Fruit fly (Drosophila melanogaster) Kc167 (cell line): Measurements from ENCODE around the gene CG3702.

Experiments
- Myc ChIP-seq: fragments of >200 bp; optimal IDR thresholded peaks from 2 replicates; lab custom pipeline; 2017; ENCODE audit warnings: missing external identifiers
- Sin3A ChIP-seq: fragments of >200 bp; optimal IDR thresholded peaks from 2 replicates; lab custom pipeline; 2018; ENCODE audit warnings: missing external identifiers
- h ChIP-seq: fragments of >200 bp; optimal IDR thresholded peaks from 3 replicates; lab custom pipeline; 2018; ENCODE audit warnings: missing external identifiers
- insv ChIP-seq: fragments of >200 bp; optimal IDR thresholded peaks from 3 replicates; lab custom pipeline; 2018; ENCODE audit warnings: missing external identifiers
- psq ChIP-seq: fragments of >200 bp; optimal IDR thresholded peaks from 2 replicates; lab custom pipeline; 2017; ENCODE audit warnings: missing external identifiers
- ttk ChIP-seq: sonication (Bioruptor generic); optimal IDR thresholded peaks from 2 replicates; lab custom pipeline; 2017; ENCODE audit warnings: missing external identifiers

CG3702 gene

DNA sequence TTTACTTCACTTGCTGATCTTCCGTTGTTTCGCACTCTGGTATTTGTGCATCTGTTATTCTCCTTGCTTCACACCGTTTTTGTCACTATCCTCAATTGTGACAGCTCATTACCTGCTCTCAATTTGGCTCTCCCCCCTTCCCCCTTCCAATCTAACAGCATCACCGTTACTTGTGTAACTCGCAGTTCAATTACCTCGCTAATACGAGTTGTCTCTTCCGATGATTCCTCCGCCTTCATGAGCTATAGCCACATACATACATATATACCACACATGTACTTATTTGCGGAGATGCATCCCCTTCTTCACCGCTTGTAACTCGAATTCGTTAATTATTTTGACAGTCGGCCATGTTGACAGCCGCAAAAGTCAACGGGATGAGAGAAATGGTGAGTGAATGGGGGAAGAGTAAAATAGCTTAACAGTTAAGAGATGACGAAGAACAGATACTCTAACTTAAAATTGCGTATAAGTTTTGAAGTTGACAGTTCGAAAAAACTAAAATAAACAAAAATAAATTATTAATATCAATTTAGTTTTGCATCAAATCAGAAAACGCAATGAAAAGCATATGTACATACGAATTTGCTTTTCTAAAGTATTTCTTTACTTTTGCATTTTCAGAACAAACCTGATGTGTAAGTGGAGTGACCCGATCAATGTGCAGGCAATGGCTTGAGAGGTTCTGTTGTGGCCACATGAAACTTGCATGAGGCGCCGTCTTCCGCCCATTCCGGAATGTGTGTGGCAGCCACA lies 41.5 kb downstream of the CG3702 start:
- TF ChIP-seq Myc (no peak), h (lab: Kevin White, UChicago) (no peak), Sin3A (lab: Kevin White, UChicago) (no peak), ttk (lab: Kevin White, UChicago) (no peak)

- TF ChIP-seq insv (lab: Kevin White, UChicago) (no peak), h (lab: Kevin White, UChicago) (no peak), psq (lab: Kevin White, UChicago) (no peak), ttk (lab: Kevin White, UChicago) (no peak), Sin3A (lab: Kevin White, UChicago) (no peak), Myc (no peak)
These were observed 46.9 kb downstream of the CG3702 start for dm6 chr2L:4179960-4180359.

DNA sequence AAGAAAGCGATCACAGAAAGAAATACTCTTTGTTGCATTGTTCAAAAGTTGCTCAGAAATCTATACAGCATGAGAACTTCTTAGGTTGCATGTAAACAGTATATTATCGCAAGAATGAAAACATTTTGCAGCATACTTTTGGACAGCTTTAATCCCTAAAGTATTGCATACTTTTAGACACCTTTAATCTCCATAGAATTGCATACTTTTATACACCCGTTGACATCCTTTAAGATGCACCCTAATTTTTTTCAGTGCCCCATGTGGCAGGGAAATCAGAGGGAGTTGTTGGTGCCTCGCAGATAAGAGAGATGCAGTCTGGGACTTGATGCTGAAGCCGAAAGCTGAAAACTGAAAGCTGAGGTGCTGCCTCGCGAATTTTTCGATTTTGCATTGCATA lies 47.5 kb downstream of the CG3702 start:
- no peak for TF ChIP-seq ttk (lab: Kevin White, UChicago)
- no peak for TF ChIP-seq Sin3A (lab: Kevin White, UChicago)
- no peak for TF ChIP-seq h (lab: Kevin White, UChicago)
- TF ChIP-seq psq (lab: Kevin White, UChicago), result no peak
- no peak for TF ChIP-seq insv (lab: Kevin White, UChicago)
- TF ChIP-seq Myc, result no peak
